Worm (Caenorhabditis elegans) whole organism, mixed stage, embryonic: ENCODE measurements around the gene ogdh-1.
"Not testable (repeated sequence)": the region's sequence is repeated elsewhere in the genome, so short reads cannot be mapped to it uniquely, and the experiment has no call there.

Experiments
- blmp-1 ChIP-seq: fragments of 150-350 bp; optimal IDR thresholded peaks from 2 replicates; lab custom pipeline; 2014; ENCODE audit warnings: missing biosample characterization, missing genetic modification characterization
- nhr-28 ChIP-seq: fragments of 150-350 bp; optimal IDR thresholded peaks from 2 replicates; lab custom pipeline; 2014; ENCODE audit warnings: missing biosample characterization, missing genetic modification characterization
- pha-4 ChIP-seq: fragments of 150-350 bp; optimal IDR thresholded peaks from 2 replicates; lab custom pipeline; 2018; ENCODE audit warnings: missing biosample characterization, missing genetic modification reagents, missing genetic modification characterization
- unc-62 ChIP-seq: fragments of 150-350 bp; optimal IDR thresholded peaks from 2 replicates; lab custom pipeline; 2014; ENCODE audit warnings: missing biosample characterization, missing genetic modification reagents, missing genetic modification characterization

DNA sequence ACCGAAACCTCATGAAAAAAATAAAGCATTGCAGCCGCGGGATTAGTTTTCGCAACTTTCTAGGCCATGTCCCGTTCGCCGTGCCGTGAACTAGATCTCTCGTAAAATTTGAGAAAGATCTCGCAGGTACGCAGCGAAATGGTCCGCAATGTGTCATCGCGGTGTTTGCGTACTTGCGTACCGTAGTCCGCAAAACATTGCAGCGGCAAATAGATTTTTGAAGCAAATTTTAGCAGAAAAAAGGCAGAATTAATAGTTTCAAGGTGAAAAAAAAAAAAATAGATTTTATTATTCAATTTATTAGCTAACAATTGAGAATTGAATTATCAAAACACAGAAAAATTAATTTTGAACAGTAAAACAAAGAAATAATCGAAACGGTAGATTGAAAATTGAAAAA lies 24.1 kb upstream of the ogdh-1 start:
- not testable (repeated sequence) for TF ChIP-seq unc-62 (GFP tag; lab: Kevin White, UChicago); nhr-28 (tag; lab: Kevin White, UChicago); pha-4 (tag; lab: Kevin White, UChicago); blmp-1 (tag; lab: Kevin White, UChicago)
